Fruit fly (Drosophila melanogaster): ENCODE results near the gene Skel.

The Skel gene

dm6 chr3R:10677245-10677902, 9.4 kb upstream of the Skel start, which contains the start of gene CG6465 (continued):
- TF ChIP-seq salm (tag; optimal IDR thresholded peaks at IDR 0.05) (no peak), tup (GFP tag; optimal IDR thresholded peaks at IDR 0.05) (no peak), E2f1 (GFP tag; IDR thresholded peaks at IDR 0.05) (0 out of 2 replicates have a peak, but pooled peaks have one; percentile 44), CG9437 (GFP tag; optimal IDR thresholded peaks at IDR 0.05) (no peak), CG15601 (tag; optimal IDR thresholded peaks at IDR 0.05) (peak; percentile 70), Rx (GFP tag; IDR thresholded peaks at IDR 0.05) (no peak), abd-A (tag; optimal IDR thresholded peaks at IDR 0.05) (peak; percentile 64), bab2 (GFP tag; optimal IDR thresholded peaks at IDR 0.05) (peak; percentile 5), sim (GFP tag; IDR thresholded peaks at IDR 0.05) (no peak), gcm2 (GFP tag; optimal IDR thresholded peaks at IDR 0.05) (no peak), Atf-2 (GFP tag; optimal IDR thresholded peaks at IDR 0.05) (no peak), sd (tag; optimal IDR thresholded peaks at IDR 0.05) (peak; percentile 9), CG7839 (tag; optimal IDR thresholded peaks at IDR 0.05) (peak; percentile 38), cg (GFP tag; optimal IDR thresholded peaks at IDR 0.05) (no peak), CG3065 (GFP tag; optimal IDR thresholded peaks at IDR 0.05) (no peak), al (GFP tag; IDR thresholded peaks at IDR 0.05) (peak; percentile 34; the same call in 1 of the 2 replicates), vnd (GFP tag; IDR thresholded peaks at IDR 0.05; ENCODE audit: partially characterized antibody) (no peak), CG10267 (tag; optimal IDR thresholded peaks at IDR 0.05) (peak; percentile 17), CG2120 (GFP tag; optimal IDR thresholded peaks at IDR 0.05) (peak; percentile 25), CG32532 (GFP tag; IDR thresholded peaks at IDR 0.05) (0 out of 2 replicates have a peak, but pooled peaks have one; percentile 21), Blimp-1 (GFP tag; optimal IDR thresholded peaks at IDR 0.05) (peak; percentile 33), gsb (GFP tag; IDR thresholded peaks at IDR 0.05) (peak; percentile 50; the same call in 1 of the 2 replicates), pan (optimal IDR thresholded peaks at IDR 0.05) (no peak), pan (GFP tag; optimal IDR thresholded peaks at IDR 0.05 in 1 of 2, IDR thresholded peaks at IDR 0.05 in 1 of 2) (peak in 1 of 2 experiments; percentile 18), CG17385 (GFP tag; optimal IDR thresholded peaks at IDR 0.05) (peak; percentile 9), CG14965 (GFP tag; optimal IDR thresholded peaks at IDR 0.05; ENCODE audit: borderline replicate concordance) (no peak), Ptx1 (GFP tag; IDR thresholded peaks at IDR 0.05) (peak; percentile 54), CG14710 (tag; optimal IDR thresholded peaks at IDR 0.05) (peak; percentile 4), p53 (GFP tag; optimal IDR thresholded peaks at IDR 0.05) (no peak), CTCF (GFP tag; optimal IDR thresholded peaks at IDR 0.05) (peak; percentile 85), CG32772 (GFP tag; IDR thresholded peaks at IDR 0.05) (no peak), Ets97D (GFP tag; optimal IDR thresholded peaks at IDR 0.05) (peak; percentile 9), gce (GFP tag; IDR thresholded peaks at IDR 0.05) (peak; percentile 46; the same call in 1 of the 3 replicates), ERR (GFP tag; optimal IDR thresholded peaks at IDR 0.05) (no peak), Nf-YC (tag; optimal IDR thresholded peaks at IDR 0.05) (peak; percentile 45), twi (tag; optimal IDR thresholded peaks at IDR 0.05) (no peak), Meics (GFP tag; optimal IDR thresholded peaks at IDR 0.05) (no peak), dysf (GFP tag; IDR thresholded peaks at IDR 0.05) (peak; percentile 62; the same call in 2 of the 3 replicates), sisA (GFP tag; IDR thresholded peaks at IDR 0.05) (0 out of 2 replicates have a peak, but pooled peaks have one; percentile 17), B-H2 (GFP tag; optimal IDR thresholded peaks at IDR 0.05) (peak; percentile 3), Dll (GFP tag; IDR thresholded peaks at IDR 0.05; ENCODE audit: partially characterized antibody) (no peak), CG7963 (GFP tag; IDR thresholded peaks at IDR 0.05; ENCODE audit: partially characterized antibody) (no peak), CG18599 (GFP tag; optimal IDR thresholded peaks at IDR 0.05) (peak; percentile 38), CG4282 (GFP tag; optimal IDR thresholded peaks at IDR 0.05) (peak; percentile 29), gcm (GFP tag; optimal IDR thresholded peaks at IDR 0.05) (no peak), CG2116 (GFP tag; optimal IDR thresholded peaks at IDR 0.05) (no peak), jing (GFP tag; optimal IDR thresholded peaks at IDR 0.05) (no peak), dmrt99B (tag; optimal IDR thresholded peaks at IDR 0.05) (peak; percentile 33), sna (GFP tag; IDR thresholded peaks at IDR 0.05; ENCODE audit: partially characterized antibody) (no peak)

Data from whole organism, embryonic.